Worm (Caenorhabditis elegans): ENCODE data around the gene sdz-1.

DNA sequence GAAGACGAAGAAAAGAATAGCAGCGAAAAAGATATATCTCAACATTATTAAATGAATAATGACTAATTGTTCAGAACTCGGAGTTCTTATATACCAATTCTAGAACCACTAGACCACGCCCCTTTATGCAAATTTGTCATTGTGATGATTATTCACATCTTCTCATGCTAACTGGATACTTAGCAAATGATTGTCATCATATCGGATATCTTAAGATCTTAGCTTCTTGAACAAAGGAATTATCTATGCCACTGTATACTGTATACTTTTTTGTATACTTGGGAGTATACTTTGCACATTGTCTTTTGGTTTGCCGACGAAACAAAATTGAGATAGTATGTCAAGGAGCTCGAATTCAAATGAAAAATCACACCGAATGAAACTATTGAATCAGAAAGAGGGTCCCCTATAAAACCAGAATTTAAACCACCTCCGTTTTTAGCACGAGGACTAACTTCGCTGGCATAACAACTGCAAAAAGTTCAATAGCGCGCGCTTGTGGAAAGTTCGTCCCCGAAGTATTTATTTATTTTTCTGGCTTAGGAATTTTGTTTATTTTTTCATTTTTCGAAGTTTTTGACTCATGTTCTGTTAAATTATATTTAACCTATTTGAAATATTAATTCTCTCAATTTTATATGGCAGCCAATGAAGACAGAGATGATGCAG is at the start of gene sdz-1, which contains the start of gene vps-33.1:
- TF ChIP-seq pqm-1 (tag; optimal IDR thresholded peaks at IDR 0.05) (no peak), ztf-11 (tag; optimal IDR thresholded peaks at IDR 0.05) (no peak)
